Worm (Caenorhabditis elegans) whole organism, L4/young adult: ENCODE results near the gene mel-28.

Experiments
- W03F9.2 ChIP-seq: fragments of 150-350 bp; optimal IDR thresholded peaks from 2 replicates; lab custom pipeline; 2014; ENCODE audit warnings: missing biosample characterization, missing genetic modification characterization
- dao-5 ChIP-seq: sonication (generic microtip); optimal IDR thresholded peaks from 2 replicates; lab custom pipeline; 2016; ENCODE audit warnings: missing genotype, missing genetic modification characterization, moderate library complexity, missing compliant biosample characterization
- him-1 ChIP-seq: sonication (generic microtip); optimal IDR thresholded peaks from 2 replicates; lab custom pipeline; 2016; ENCODE audit warnings: missing genotype, missing genetic modification reagents, missing genetic modification characterization, missing compliant biosample characterization

mel-28 gene

ce11 chrIII:4811195-4811594 lies 25.3 kb downstream of the mel-28 start, which contains the start of gene C38D4.7:
C38D4.7 (minus strand) TSS chrIII:4811295.
- no peak for TF ChIP-seq W03F9.2 (tag; lab: Kevin White, UChicago)
- no peak for TF ChIP-seq dao-5
- no peak for TF ChIP-seq him-1

DNA sequence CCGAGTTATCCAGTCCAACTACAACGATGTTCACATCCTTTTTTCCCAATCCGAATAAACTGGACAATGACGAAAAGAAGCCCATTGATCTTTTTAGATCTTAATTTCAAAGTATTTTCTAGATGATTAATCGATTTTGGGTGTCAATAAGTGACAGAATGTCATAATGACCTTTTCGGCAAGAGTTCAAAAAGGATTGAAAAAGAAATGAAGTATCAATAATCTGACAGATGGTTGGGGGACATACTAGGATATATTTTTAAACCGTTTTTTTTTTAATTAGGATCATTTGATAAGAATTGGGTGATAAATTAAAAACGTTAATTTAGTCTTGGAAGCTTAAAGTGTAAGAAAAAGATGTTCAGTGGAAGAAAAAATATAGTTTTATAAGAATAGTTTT lies 28.9 kb downstream of the mel-28 start, which contains the start of gene arl-6:
TSS of gene arl-6 (minus strand) at position 101 of the 400 bp plus-strand sequence.
- TF ChIP-seq dao-5 (no peak), W03F9.2 (tag; lab: Kevin White, UChicago) (no peak), him-1 (no peak)

DNA sequence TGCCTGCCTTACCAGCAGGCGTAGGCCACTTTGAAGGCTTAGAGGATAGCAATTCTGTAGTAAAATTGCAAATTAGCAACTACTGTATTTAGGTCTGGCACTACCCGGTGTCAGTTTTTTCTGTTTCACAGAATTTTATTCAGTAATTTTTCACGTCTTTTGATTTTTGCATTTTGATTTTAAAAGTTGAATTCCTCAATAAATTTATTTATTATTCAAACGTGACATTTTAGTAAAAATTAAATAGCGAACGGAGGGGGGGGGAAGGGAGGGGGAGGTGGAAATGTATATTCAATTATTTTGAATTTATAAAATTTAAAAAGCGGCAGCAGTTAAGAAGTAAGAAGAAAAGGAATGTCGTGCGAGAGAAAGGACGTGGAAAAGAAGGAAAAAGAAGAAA lies 31.4 kb downstream of the mel-28 start, which contains the start of gene F26A1.4:
TSS of gene F26A1.4 (plus strand) at position 301 of the 400 bp plus-strand sequence.
- TF ChIP-seq him-1 (no peak), dao-5 (no peak), W03F9.2 (tag; lab: Kevin White, UChicago) (no peak)

DNA sequence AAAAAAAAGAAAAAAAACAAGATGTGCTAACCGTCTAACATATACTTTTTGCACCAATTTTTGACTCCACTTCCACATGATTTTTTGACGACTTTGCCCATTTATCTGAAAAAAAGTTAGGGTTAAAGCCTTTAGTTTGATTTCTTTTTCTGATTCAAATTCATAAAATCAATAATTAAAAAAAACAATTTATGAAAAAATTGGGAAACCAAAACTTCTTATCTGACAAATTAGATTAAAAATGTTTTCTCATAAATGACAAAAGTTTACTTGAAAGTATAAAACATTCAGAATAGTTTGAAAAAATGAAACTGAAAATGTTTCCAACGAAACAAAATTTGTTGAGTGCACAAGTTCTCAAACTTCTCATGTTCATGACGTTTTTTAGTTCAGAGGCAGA lies 34.0 kb downstream of the mel-28 start, which contains the start of gene F26A1.7:
TSS of gene F26A1.7 (minus strand) at position 101 of the 400 bp plus-strand sequence.
- TF ChIP-seq W03F9.2 (tag; lab: Kevin White, UChicago) (no peak), dao-5 (no peak), him-1 (no peak)

- TF ChIP-seq dao-5: no peak
- TF ChIP-seq him-1: no peak
- no peak for TF ChIP-seq W03F9.2 (tag; lab: Kevin White, UChicago)
These were observed 36.3 kb downstream of the mel-28 start, which contains the start of gene F26A1.8 for ce11 chrIII:4822140-4822539. F26A1.8 (minus strand) TSS chrIII:4822240.

DNA sequence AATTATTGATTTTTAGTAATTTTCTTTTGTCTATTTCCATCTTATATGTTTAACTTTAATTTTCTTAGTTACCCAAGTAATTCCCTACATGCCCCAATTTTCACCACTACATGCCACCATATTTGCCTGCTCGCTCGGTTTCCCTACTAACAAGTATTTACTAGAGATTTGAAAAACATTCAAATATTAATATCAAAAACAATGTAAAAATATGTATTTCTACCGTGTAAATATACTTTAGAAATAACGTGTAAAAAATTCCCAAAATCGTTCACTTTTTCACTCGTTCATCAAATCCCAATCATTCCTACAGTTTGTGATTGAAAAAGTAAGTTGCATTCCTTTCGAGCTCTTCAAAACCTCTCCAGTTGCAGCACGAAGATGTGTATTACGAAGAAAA lies 40.7 kb downstream of the mel-28 start, which contains the start of gene F26A1.3:
TSS of gene F26A1.3 (plus strand) at position 301 of the 400 bp plus-strand sequence.
- TF ChIP-seq dao-5 (no peak), W03F9.2 (tag; lab: Kevin White, UChicago) (no peak), him-1 (no peak)

DNA sequence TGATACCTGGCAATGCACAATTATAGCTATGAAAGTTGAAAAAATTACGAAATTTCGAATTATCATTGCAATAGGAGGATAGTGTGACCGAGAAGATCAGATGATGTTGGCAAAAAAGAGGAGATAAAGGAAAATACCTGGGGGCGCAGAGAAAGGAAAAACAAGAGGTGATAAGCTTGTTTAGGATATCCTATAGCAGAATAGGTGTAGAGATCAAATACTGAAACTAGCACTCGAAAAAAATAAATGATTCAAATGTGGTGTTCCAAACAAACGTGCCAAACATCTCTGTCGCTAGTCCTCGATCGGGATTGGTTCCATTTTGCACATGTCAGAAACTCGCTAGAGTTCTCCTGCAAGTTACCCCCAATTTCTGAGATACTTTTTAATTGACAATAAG lies 43.6 kb downstream of the mel-28 start, which contains the start of gene F26A1.9:
TSS of gene F26A1.9 (minus strand) at position 101 of the 400 bp plus-strand sequence.
- no peak for TF ChIP-seq W03F9.2 (tag; lab: Kevin White, UChicago)

ce11 chrIII:4830207-4830606 lies 44.3 kb downstream of the mel-28 start, which contains the start of gene nspd-9:
nspd-9 (minus strand) TSS chrIII:4830307.
- TF ChIP-seq him-1: no peak
- TF ChIP-seq dao-5: no peak

- TF ChIP-seq W03F9.2 (tag; lab: Kevin White, UChicago): no peak
- no peak for TF ChIP-seq dao-5
- no peak for TF ChIP-seq him-1
These were observed 51.5 kb downstream of the mel-28 start, which contains the start of the genes acbp-7 and F26A1.19 for ce11 chrIII:4837429-4837828. acbp-7 (plus strand) TSS chrIII:4837729. F26A1.19 (plus strand) TSS chrIII:4837731.
